Worm (Caenorhabditis elegans): ENCODE measurements around the gene unc-52.

The unc-52 gene

ce11 chrII:14635179-14635578 is 49.1 kb downstream of the unc-52 start (continued):
- TF ChIP-seq swsn-7 (tag; optimal IDR thresholded peaks at IDR 0.05) (peak; percentile 46), lir-3 (tag; optimal IDR thresholded peaks at IDR 0.05; ENCODE audit: poor library complexity) (peak; percentile 21), nhr-90 (tag; optimal IDR thresholded peaks at IDR 0.05; ENCODE audit: poor library complexity) (peak; percentile 39), pax-3 (tag; optimal IDR thresholded peaks at IDR 0.05) (peak; percentile 22), isw-1 (GFP tag; IDR thresholded peaks at IDR 0.05) (peak; percentile 59), ets-5 (GFP tag; IDR thresholded peaks at IDR 0.05) (0 out of 2 replicates have a peak, but pooled peaks have one; percentile 47)

ce11 chrII:14634042-14634441 is 50.2 kb downstream of the unc-52 start:
- TF ChIP-seq lin-39 (tag; optimal IDR thresholded peaks at IDR 0.05), result no peak
- no peak for TF ChIP-seq lin-14 (GFP tag; optimal IDR thresholded peaks at IDR 0.05)
- no peak for TF ChIP-seq lin-15B (tag; optimal IDR thresholded peaks at IDR 0.05)
- TF ChIP-seq egl-27 (tag; optimal IDR thresholded peaks at IDR 0.05), result no peak
- TF ChIP-seq ceh-8 (GFP tag; optimal IDR thresholded peaks at IDR 0.05), result no peak
- no peak for TF ChIP-seq unc-130 (tag; optimal IDR thresholded peaks at IDR 0.05)
- TF ChIP-seq unc-62 (GFP tag; optimal IDR thresholded peaks at IDR 0.05), result no peak
- no peak for TF ChIP-seq hlh-4 (tag; optimal IDR thresholded peaks at IDR 0.05)

- no peak for TF ChIP-seq fos-1 (tag; optimal IDR thresholded peaks at IDR 0.05)
- no peak for TF ChIP-seq fkh-8 (tag; optimal IDR thresholded peaks at IDR 0.05)
- no peak for TF ChIP-seq dpl-1 (GFP tag; optimal IDR thresholded peaks at IDR 0.05)
- TF ChIP-seq C04F5.9 (tag; optimal IDR thresholded peaks at IDR 0.05), result no peak
- no peak for TF ChIP-seq ceh-82 (tag; optimal IDR thresholded peaks at IDR 0.05)
- TF ChIP-seq nhr-237 (tag; optimal IDR thresholded peaks at IDR 0.05), result no peak
- TF ChIP-seq swsn-7 (tag; optimal IDR thresholded peaks at IDR 0.05), result no peak
- no peak for TF ChIP-seq ceh-88 (GFP tag; IDR thresholded peaks at IDR 0.05)
- TF ChIP-seq vab-15 (tag; optimal IDR thresholded peaks at IDR 0.05), result no peak
- TF ChIP-seq aha-1 (tag; optimal IDR thresholded peaks at IDR 0.05), result no peak
- no peak for TF ChIP-seq grh-1 (GFP tag; IDR thresholded peaks at IDR 0.05)
These were observed 51.4 kb downstream of the unc-52 start, which contains the start of gene C38C6.3 for ce11 chrII:14632823-14633222. C38C6.3 (plus strand) TSS chrII:14633123.

- TF ChIP-seq nhr-237 (tag; optimal IDR thresholded peaks at IDR 0.05) (no peak), skn-1 (tag; optimal IDR thresholded peaks at IDR 0.05) (no peak), egl-13 (tag; optimal IDR thresholded peaks at IDR 0.05) (no peak), nhr-12 (tag; optimal IDR thresholded peaks at IDR 0.05) (no peak), sox-4 (tag; optimal IDR thresholded peaks at IDR 0.05) (no peak), lin-15B (tag; optimal IDR thresholded peaks at IDR 0.05) (no peak), nhr-76 (tag; optimal IDR thresholded peaks at IDR 0.05) (no peak), lin-13 (GFP tag; optimal IDR thresholded peaks at IDR 0.05) (no peak)
These were observed 56.9 kb downstream of the unc-52 start, which contains the start of gene tag-297 for ce11 chrII:14627330-14627729. tag-297 (plus strand) TSS chrII:14627630.

ce11 chrII:14626883-14627282 is 57.4 kb downstream of the unc-52 start:
- no peak for TF ChIP-seq vab-15 (tag; optimal IDR thresholded peaks at IDR 0.05)
- TF ChIP-seq aha-1 (tag; optimal IDR thresholded peaks at IDR 0.05), result no peak
- peak; percentile 97 for TF ChIP-seq blmp-1 (tag; optimal IDR thresholded peaks at IDR 0.05)

- TF ChIP-seq blmp-1 (tag; optimal IDR thresholded peaks at IDR 0.05) (no peak), C34B4.2 (tag; optimal IDR thresholded peaks at IDR 0.05) (no peak), lin-35 (GFP tag; optimal IDR thresholded peaks at IDR 0.05) (no peak)
These were observed 61.5 kb downstream of the unc-52 start, which contains the start of gene mltn-10 for ce11 chrII:14622758-14623157. mltn-10 (plus strand) TSS chrII:14623058.
